Worm (Caenorhabditis elegans) whole organism, late embryonic: ENCODE measurements around the gene str-222.

ENCODE experiments used
- C38D4.7 ChIP-seq: fragments of 200-800 bp; sonication (Bioruptor generic); optimal IDR thresholded peaks from 2 replicates; lab custom pipeline; 2018; ENCODE audit warnings: mild to moderate bottlenecking, missing genetic modification characterization, moderate library complexity, missing compliant biosample characterization
- F13H6.1 ChIP-seq: sonication (generic microtip); optimal IDR thresholded peaks from 2 replicates; lab custom pipeline; 2016; ENCODE audit warnings: missing genetic modification characterization, missing compliant biosample characterization
- K09A11.1 ChIP-seq: sonication (generic microtip); optimal IDR thresholded peaks from 2 replicates; lab custom pipeline; 2017; ENCODE audit warnings: antibody characterized with exemption, mild to moderate bottlenecking, missing genetic modification characterization, missing compliant biosample characterization; ENCODE audit not compliant: insufficient read depth
- Y22D7AL.16 ChIP-seq: sonication (generic microtip); optimal IDR thresholded peaks from 2 replicates; lab custom pipeline; 2016; ENCODE audit warnings: missing genetic modification characterization, missing compliant biosample characterization
- ahr-1 ChIP-seq: sonication (generic microtip); optimal IDR thresholded peaks from 2 replicates; lab custom pipeline; 2016; ENCODE audit warnings: missing genetic modification characterization, missing compliant biosample characterization
- ama-1 ChIP-seq: fragments of 150-350 bp; optimal IDR thresholded peaks from 2 replicates; lab custom pipeline; 2014
- ceh-18 ChIP-seq: sonication (generic microtip); optimal IDR thresholded peaks from 2 replicates; lab custom pipeline; 2016; ENCODE audit warnings: missing genetic modification characterization, missing compliant biosample characterization
- ceh-19 ChIP-seq: fragments of 200-800 bp; sonication (Bioruptor generic); optimal IDR thresholded peaks from 2 replicates; lab custom pipeline; 2018; ENCODE audit warnings: mild to moderate bottlenecking, missing genetic modification characterization, missing compliant biosample characterization
- ceh-2 ChIP-seq: sonication (generic microtip); optimal IDR thresholded peaks from 2 replicates; lab custom pipeline; 2016; ENCODE audit warnings: missing genotype, missing genetic modification characterization, missing compliant biosample characterization
- ceh-22 ChIP-seq: sonication (generic microtip); optimal IDR thresholded peaks from 2 replicates; lab custom pipeline; 2017; ENCODE audit warnings: missing biosample characterization, missing genetic modification characterization
- ceh-24 ChIP-seq: sonication (generic microtip); optimal IDR thresholded peaks from 2 replicates; lab custom pipeline; 2016; ENCODE audit warnings: mild to moderate bottlenecking, missing genetic modification characterization, missing compliant biosample characterization
- ceh-30 ChIP-seq: fragments of 150-350 bp; optimal IDR thresholded peaks from 2 replicates; lab custom pipeline; 2014; ENCODE audit warnings: missing biosample characterization, missing genetic modification characterization
- ceh-31 ChIP-seq: sonication (generic microtip); optimal IDR thresholded peaks from 2 replicates; lab custom pipeline; 2016; ENCODE audit warnings: missing genetic modification characterization, missing compliant biosample characterization
- ceh-45 ChIP-seq: fragments of 200-800 bp; sonication (Bioruptor generic); IDR thresholded peaks from 2 replicates; pipeline ENCODE4 v1.3.6; 2022; ENCODE audit warnings: missing genetic modification reagents, missing genetic modification characterization, missing compliant biosample characterization
- ceh-6 ChIP-seq: fragments of 200-800 bp; sonication (Bioruptor generic); optimal IDR thresholded peaks from 2 replicates; lab custom pipeline; 2018; ENCODE audit warnings: mild to moderate bottlenecking, missing genetic modification characterization, missing compliant biosample characterization
- ceh-9 ChIP-seq: sonication (generic microtip); optimal IDR thresholded peaks from 2 replicates; lab custom pipeline; 2016; ENCODE audit warnings: mild to moderate bottlenecking, missing genetic modification characterization, inconsistent platforms, missing compliant biosample characterization
- che-1 ChIP-seq: sonication (generic microtip); optimal IDR thresholded peaks from 2 replicates; lab custom pipeline; 2016; ENCODE audit warnings: mild to moderate bottlenecking, missing genetic modification characterization, missing compliant biosample characterization
- dve-1 ChIP-seq: sonication (generic microtip); optimal IDR thresholded peaks from 2 replicates; lab custom pipeline; 2017; ENCODE audit warnings: antibody characterized with exemption, mild to moderate bottlenecking, missing genetic modification characterization, missing compliant biosample characterization
- elt-2 ChIP-seq: sonication (generic microtip); optimal IDR thresholded peaks from 2 replicates; lab custom pipeline; 2016; ENCODE audit warnings: missing genetic modification reagents, missing genetic modification characterization, missing compliant biosample characterization
- elt-4 ChIP-seq: sonication (generic microtip); optimal IDR thresholded peaks from 2 replicates; lab custom pipeline; 2016; ENCODE audit warnings: missing genetic modification characterization, missing compliant biosample characterization
- ets-4 ChIP-seq: sonication (generic microtip); optimal IDR thresholded peaks from 2 replicates; lab custom pipeline; 2016; ENCODE audit warnings: missing genetic modification characterization, missing compliant biosample characterization
- fax-1 ChIP-seq: sonication (generic microtip); optimal IDR thresholded peaks from 2 replicates; lab custom pipeline; 2016; ENCODE audit warnings: missing genotype, missing genetic modification characterization, missing compliant biosample characterization
- fkh-10 ChIP-seq: fragments of 150-350 bp; optimal IDR thresholded peaks from 2 replicates; lab custom pipeline; 2014; ENCODE audit warnings: missing biosample characterization, missing genetic modification reagents, missing genetic modification characterization
- hlh-15 ChIP-seq: sonication (generic microtip); optimal IDR thresholded peaks from 2 replicates; lab custom pipeline; 2016; ENCODE audit warnings: missing genetic modification characterization, missing compliant biosample characterization
- hlh-6 ChIP-seq: sonication (generic microtip); optimal IDR thresholded peaks from 2 replicates; lab custom pipeline; 2016; ENCODE audit warnings: missing genotype, missing genetic modification characterization, missing compliant biosample characterization
- hlh-8 ChIP-seq: sonication (generic microtip); optimal IDR thresholded peaks from 2 replicates; lab custom pipeline; 2016; ENCODE audit warnings: missing genotype, missing genetic modification characterization, missing compliant biosample characterization
- lin-11 ChIP-seq: fragments of 200-800 bp; sonication (Bioruptor generic); optimal IDR thresholded peaks from 2 replicates; lab custom pipeline; 2018; ENCODE audit warnings: mild to moderate bottlenecking, missing genetic modification characterization, missing compliant biosample characterization
- madf-2 ChIP-seq: sonication (generic microtip); optimal IDR thresholded peaks from 2 replicates; lab custom pipeline; 2017; ENCODE audit warnings: missing genetic modification characterization, missing compliant biosample characterization
- mec-3 ChIP-seq: sonication (generic microtip); optimal IDR thresholded peaks from 2 replicates; lab custom pipeline; 2016; ENCODE audit warnings: borderline replicate concordance, missing genetic modification characterization, missing compliant biosample characterization
- nfya-1 ChIP-seq: sonication (generic microtip); optimal IDR thresholded peaks from 2 replicates; lab custom pipeline; 2017; ENCODE audit warnings: missing genetic modification characterization, mild to moderate bottlenecking, missing compliant biosample characterization, antibody characterized with exemption, moderate library complexity
- odd-2 ChIP-seq: sonication (generic microtip); optimal IDR thresholded peaks from 2 replicates; lab custom pipeline; 2017; ENCODE audit warnings: antibody characterized with exemption, mild to moderate bottlenecking, missing genetic modification characterization, missing compliant biosample characterization
- pag-3 ChIP-seq: sonication (generic microtip); optimal IDR thresholded peaks from 2 replicates; lab custom pipeline; 2016; ENCODE audit warnings: missing compliant biosample characterization, missing genetic modification characterization, borderline replicate concordance
- pat-9 ChIP-seq: fragments of 200-800 bp; sonication (Bioruptor generic); optimal IDR thresholded peaks from 2 replicates; lab custom pipeline; 2018; ENCODE audit warnings: mild to moderate bottlenecking, missing genetic modification characterization, moderate library complexity, missing compliant biosample characterization
- pha-2 ChIP-seq: sonication (generic microtip); optimal IDR thresholded peaks from 2 replicates; lab custom pipeline; 2017; ENCODE audit warnings: mild to moderate bottlenecking, missing genetic modification characterization, missing compliant biosample characterization
- pros-1 ChIP-seq: fragments of 150-350 bp; optimal IDR thresholded peaks from 2 replicates; lab custom pipeline; 2014; ENCODE audit warnings: missing biosample characterization, missing genetic modification reagents, missing genetic modification characterization
- rnt-1 ChIP-seq: sonication (generic microtip); optimal IDR thresholded peaks from 2 replicates; lab custom pipeline; 2016; ENCODE audit warnings: missing genetic modification characterization, missing compliant biosample characterization
- sdc-2 ChIP-seq: sonication (generic microtip); optimal IDR thresholded peaks from 2 replicates; lab custom pipeline; 2016; ENCODE audit warnings: missing genotype, missing genetic modification characterization, missing compliant biosample characterization
- syd-9 ChIP-seq: sonication (generic microtip); optimal IDR thresholded peaks from 2 replicates; lab custom pipeline; 2016; ENCODE audit warnings: mild to moderate bottlenecking, missing genetic modification characterization, moderate library complexity, missing compliant biosample characterization
- tbx-2 ChIP-seq: sonication (generic microtip); optimal IDR thresholded peaks from 2 replicates; lab custom pipeline; 2016; ENCODE audit warnings: missing genetic modification characterization, missing compliant biosample characterization
- ttx-3 ChIP-seq: sonication (generic microtip); optimal IDR thresholded peaks from 2 replicates; lab custom pipeline; 2016; ENCODE audit warnings: missing genetic modification reagents, missing genetic modification characterization, missing compliant biosample characterization
- unc-55 ChIP-seq: sonication (generic microtip); optimal IDR thresholded peaks from 2 replicates; lab custom pipeline; 2017; ENCODE audit warnings: missing biosample characterization, missing genetic modification reagents, missing genetic modification characterization
- unc-86 ChIP-seq: sonication (generic microtip); optimal IDR thresholded peaks from 2 replicates; lab custom pipeline; 2016; ENCODE audit warnings: missing genetic modification characterization, missing compliant biosample characterization
- zip-5 ChIP-seq: sonication (generic microtip); optimal IDR thresholded peaks from 2 replicates; lab custom pipeline; 2016; ENCODE audit warnings: missing genetic modification characterization, missing compliant biosample characterization
- ztf-16 ChIP-seq: sonication (generic microtip); optimal IDR thresholded peaks from 2 replicates; lab custom pipeline; 2017; ENCODE audit warnings: missing genetic modification characterization, missing compliant biosample characterization

Gene str-222

ce11 chrV:1623429-1623828 is 12.5 kb upstream of the str-222 start:
- no peak for TF ChIP-seq madf-2 (tag; lab: Kevin White, UChicago)
- TF ChIP-seq fax-1 (tag; lab: Kevin White, UChicago) = no peak
- TF ChIP-seq ceh-31 (tag; lab: Kevin White, UChicago) = no peak
- no peak for TF ChIP-seq ama-1 (lab: Kevin White, UChicago)
- TF ChIP-seq ceh-19 (GFP tag; lab: Kevin White, UChicago) = no peak

- TF ChIP-seq pag-3 (tag; lab: Kevin White, UChicago) = no peak
Measured at ce11 chrV:1624340-1624739, 11.6 kb upstream of the str-222 start, which contains the start of gene nhr-110. nhr-110 (minus strand) TSS chrV:1624440.

- TF ChIP-seq ttx-3 = no peak
- no peak for TF ChIP-seq K09A11.1
- no peak for TF ChIP-seq ceh-9 (tag; lab: Kevin White, UChicago)
- TF ChIP-seq che-1 (tag; lab: Kevin White, UChicago) = no peak
- TF ChIP-seq elt-4 (tag; lab: Kevin White, UChicago) = no peak
- TF ChIP-seq elt-2 = no peak
- TF ChIP-seq rnt-1 (tag; lab: Kevin White, UChicago) = no peak
- TF ChIP-seq ceh-45 (GFP tag; lab: Robert Waterston, UW) = no peak
- no peak for TF ChIP-seq F13H6.1 (tag; lab: Kevin White, UChicago)
- TF ChIP-seq unc-86 = no peak
- TF ChIP-seq pha-2 (tag; lab: Kevin White, UChicago) = no peak
- TF ChIP-seq ceh-24 (tag; lab: Kevin White, UChicago) = no peak
- TF ChIP-seq zip-5 (tag; lab: Kevin White, UChicago) = no peak
- no peak for TF ChIP-seq hlh-8 (tag; lab: Kevin White, UChicago)
- no peak for TF ChIP-seq hlh-6 (tag; lab: Kevin White, UChicago)
- TF ChIP-seq mec-3 (tag; lab: Kevin White, UChicago) = no peak
- TF ChIP-seq dve-1 (tag; lab: Kevin White, UChicago) = no peak
- no peak for TF ChIP-seq pros-1 (tag; lab: Kevin White, UChicago)
- no peak for TF ChIP-seq C38D4.7 (GFP tag; lab: Kevin White, UChicago)
- no peak for TF ChIP-seq unc-55 (GFP tag; lab: Kevin White, UChicago)
Measured at ce11 chrV:1626720-1627119, 9.2 kb upstream of the str-222 start, which contains the start of gene nhr-237. nhr-237 (minus strand) TSS chrV:1626820.

- peak; percentile 0 for TF ChIP-seq ceh-18 (tag; lab: Kevin White, UChicago)
- peak; percentile 38 for TF ChIP-seq dve-1 (tag; lab: Kevin White, UChicago)
- peak; percentile 62 for TF ChIP-seq F13H6.1 (tag; lab: Kevin White, UChicago)
- TF ChIP-seq ceh-2 (tag; lab: Kevin White, UChicago) = no peak
- TF ChIP-seq C38D4.7 (GFP tag; lab: Kevin White, UChicago) = no peak
- TF ChIP-seq pat-9 (tag; lab: Kevin White, UChicago) = no peak
- peak; percentile 10 for TF ChIP-seq tbx-2 (tag; lab: Kevin White, UChicago)
- TF ChIP-seq nfya-1 (tag; lab: Kevin White, UChicago) = peak; percentile 25
- TF ChIP-seq, all 69 proteins: peak for 5
Measured at ce11 chrV:1627269-1627668, 8.7 kb upstream of the str-222 start.

ce11 chrV:1629329-1629728 is 6.6 kb upstream of the str-222 start, which contains the start of gene nhr-238:
nhr-238 (minus strand) TSS chrV:1629432.
- TF ChIP-seq lin-11 (tag; lab: Kevin White, UChicago) (no peak), ama-1 (lab: Kevin White, UChicago) (no peak), Y22D7AL.16 (tag; lab: Kevin White, UChicago) (no peak), fkh-10 (GFP tag; lab: Kevin White, UChicago) (no peak), pat-9 (tag; lab: Kevin White, UChicago) (no peak), syd-9 (tag; lab: Kevin White, UChicago) (no peak), odd-2 (tag; lab: Kevin White, UChicago) (no peak), ets-4 (tag; lab: Kevin White, UChicago) (no peak), sdc-2 (tag; lab: Kevin White, UChicago) (no peak), ahr-1 (no peak), hlh-15 (no peak), ztf-16 (tag; lab: Kevin White, UChicago) (no peak), ceh-22 (no peak), ceh-6 (GFP tag; lab: Kevin White, UChicago) (no peak), tbx-2 (tag; lab: Kevin White, UChicago) (no peak), fax-1 (tag; lab: Kevin White, UChicago) (no peak), madf-2 (tag; lab: Kevin White, UChicago) (no peak), elt-2 (no peak), ceh-30 (tag; lab: Kevin White, UChicago) (no peak), C38D4.7 (GFP tag; lab: Kevin White, UChicago) (no peak)
- TF ChIP-seq, all 69 proteins: peak for 0
